Fruit fly (Drosophila melanogaster) whole organism, pupa: ENCODE data around the gene SNCF.
A peak's percentile ranks its signal among the peaks of the same experiment; 100 is the strongest.

Source experiments
- CG10348 ChIP-seq: fragments of 200-800 bp; sonication (Bioruptor generic); IDR thresholded peaks from 2 replicates; pipeline ENCODE4 v1.3.6; 2022; ENCODE audit warnings: missing biosample characterization, missing genetic modification characterization
- CG12605 ChIP-seq: fragments of 200-800 bp; sonication (Bioruptor generic); IDR thresholded peaks from 2 replicates; pipeline ENCODE4 v1.3.6; 2022; ENCODE audit warnings: missing biosample characterization, missing genetic modification characterization
- CG13204 ChIP-seq: fragments of 200-800 bp; sonication (Bioruptor generic); optimal IDR thresholded peaks from 2 replicates; lab custom pipeline; 2018; ENCODE audit warnings: missing biosample characterization, mild to moderate bottlenecking, missing genetic modification characterization, moderate library complexity
- CG14655 ChIP-seq: fragments of 200-800 bp; sonication (Bioruptor generic); optimal IDR thresholded peaks from 3 replicates; lab custom pipeline; 2017; ENCODE audit warnings: mild to moderate bottlenecking, missing biosample characterization, missing genetic modification reagents, missing genetic modification characterization
- CG15710 ChIP-seq: fragments of 200-800 bp; sonication (Bioruptor generic); optimal IDR thresholded peaks from 2 replicates; lab custom pipeline; 2018; ENCODE audit warnings: missing biosample characterization, mild to moderate bottlenecking, missing genetic modification characterization, moderate library complexity
- CG17806 ChIP-seq: fragments of 200-800 bp; sonication (Bioruptor generic); optimal IDR thresholded peaks from 2 replicates; lab custom pipeline; 2018; ENCODE audit warnings: missing biosample characterization, mild to moderate bottlenecking, missing genetic modification characterization, moderate library complexity
- CG32121 ChIP-seq: fragments of 200-800 bp; sonication (Bioruptor generic); IDR thresholded peaks from 2 replicates; pipeline ENCODE4 v1.3.6; 2022; ENCODE audit warnings: missing biosample characterization, missing genetic modification characterization
- CG34367 ChIP-seq: fragments of 200-800 bp; sonication (Bioruptor generic); optimal IDR thresholded peaks from 2 replicates; lab custom pipeline; 2018; ENCODE audit warnings: missing biosample characterization, mild to moderate bottlenecking, missing genetic modification characterization
- CG4496 ChIP-seq: fragments of 200-800 bp; sonication (Bioruptor generic); IDR thresholded peaks from 3 replicates; pipeline ENCODE4 v1.3.6; 2022; ENCODE audit warnings: missing biosample characterization, missing genetic modification characterization
- CG8159 ChIP-seq: fragments of 200-800 bp; sonication (Bioruptor generic); optimal IDR thresholded peaks from 3 replicates; lab custom pipeline; 2018; ENCODE audit warnings: missing biosample characterization, mild to moderate bottlenecking, missing genetic modification characterization, moderate library complexity
- CG8301 ChIP-seq: fragments of 200-800 bp; sonication (Bioruptor generic); optimal IDR thresholded peaks from 2 replicates; lab custom pipeline; 2018; ENCODE audit warnings: missing biosample characterization, mild to moderate bottlenecking, missing genetic modification characterization
- CG9948 ChIP-seq: fragments of 200-800 bp; sonication (Bioruptor generic); optimal IDR thresholded peaks from 2 replicates; lab custom pipeline; 2018; ENCODE audit warnings: missing biosample characterization, mild to moderate bottlenecking, missing genetic modification characterization, moderate library complexity
- D1 ChIP-seq: fragments of 200-800 bp; sonication (Bioruptor generic); optimal IDR thresholded peaks from 2 replicates; lab custom pipeline; 2018; ENCODE audit warnings: missing biosample characterization, mild to moderate bottlenecking, missing genetic modification characterization, moderate library complexity
- EcR ChIP-seq: fragments of 200-800 bp; sonication (Bioruptor generic); optimal IDR thresholded peaks from 3 replicates; lab custom pipeline; 2019; ENCODE audit warnings: missing biosample characterization, missing genetic modification characterization, mild to moderate bottlenecking, moderate library complexity, missing genetic modification reagents
- Ets98B ChIP-seq: fragments of 200-800 bp; sonication (Bioruptor generic); IDR thresholded peaks from 2 replicates; pipeline ENCODE4 v1.3.6; 2022; ENCODE audit warnings: missing biosample characterization, missing genetic modification characterization
- Pif1A ChIP-seq: fragments of 200-800 bp; sonication (Bioruptor generic); optimal IDR thresholded peaks from 3 replicates; lab custom pipeline; 2016; ENCODE audit warnings: missing biosample characterization, missing genetic modification characterization
- Pif1B ChIP-seq: fragments of 200-800 bp; sonication (Bioruptor generic); optimal IDR thresholded peaks from 3 replicates; lab custom pipeline; 2016; ENCODE audit warnings: missing biosample characterization, missing genetic modification characterization
- Snoo ChIP-seq: fragments of 200-800 bp; sonication (Bioruptor generic); optimal IDR thresholded peaks from 3 replicates; lab custom pipeline; 2017; ENCODE audit warnings: missing biosample characterization, mild to moderate bottlenecking, missing genetic modification characterization, inconsistent platforms
- fd96Ca ChIP-seq: fragments of 200-800 bp; sonication (Bioruptor generic); IDR thresholded peaks from 3 replicates; pipeline ENCODE4 v1.3.6; 2022; ENCODE audit warnings: missing biosample characterization, missing genetic modification characterization
- gl ChIP-seq: fragments of 200-800 bp; sonication (Bioruptor generic); optimal IDR thresholded peaks from 2 replicates; lab custom pipeline; 2018; ENCODE audit warnings: missing biosample characterization, mild to moderate bottlenecking, missing genetic modification characterization
- rn ChIP-seq: fragments of 200-800 bp; sonication (Bioruptor generic); IDR thresholded peaks from 2 replicates; pipeline ENCODE4 v1.3.6; 2022; ENCODE audit warnings: missing biosample characterization, missing genetic modification characterization

The SNCF gene

dm6 chr3L:13382061-13382815 lies 3.9 kb downstream of the SNCF start, which contains the start of gene ImpL1:
ImpL1 (plus strand) TSS chr3L:13382765.
- TF ChIP-seq EcR (GFP tag; lab: Kevin White, UChicago) = no peak
- no peak for TF ChIP-seq CG8301
- TF ChIP-seq rn (GFP tag; lab: Robert Waterston, UW) = no peak
- no peak for TF ChIP-seq CG32121 (GFP tag; lab: Robert Waterston, UW)
- no peak for TF ChIP-seq CG12605 (GFP tag; lab: Robert Waterston, UW)
- no peak for TF ChIP-seq Ets98B (GFP tag; lab: Robert Waterston, UW)
- TF ChIP-seq CG9948 (tag; lab: Kevin White, UChicago) = no peak
- TF ChIP-seq CG4496 (GFP tag; lab: Robert Waterston, UW) = no peak
- no peak for TF ChIP-seq CG14655
- no peak for TF ChIP-seq CG34367
- TF ChIP-seq Snoo = no peak
- no peak for TF ChIP-seq CG8159
- TF ChIP-seq D1 (tag; lab: Kevin White, UChicago) = no peak
- TF ChIP-seq Pif1B (GFP tag; lab: Kevin White, UChicago) = no peak
- TF ChIP-seq CG17806 (tag; lab: Kevin White, UChicago) = no peak
- TF ChIP-seq CG10348 (GFP tag; lab: Robert Waterston, UW) = no peak

dm6 chr3L:13384489-13384888 lies 6.1 kb downstream of the SNCF start, which contains the start of gene CG14110:
CG14110 (plus strand) TSS chr3L:13384789.
- no peak for TF ChIP-seq CG4496 (GFP tag; lab: Robert Waterston, UW)
- no peak for TF ChIP-seq CG10348 (GFP tag; lab: Robert Waterston, UW)
- TF ChIP-seq Snoo = no peak
- no peak for TF ChIP-seq CG17806 (tag; lab: Kevin White, UChicago)
- TF ChIP-seq CG8159 = no peak
- no peak for TF ChIP-seq CG34367
- no peak for TF ChIP-seq CG12605 (GFP tag; lab: Robert Waterston, UW)
- TF ChIP-seq CG32121 (GFP tag; lab: Robert Waterston, UW) = no peak
- no peak for TF ChIP-seq CG15710 (tag; lab: Kevin White, UChicago)
- TF ChIP-seq rn (GFP tag; lab: Robert Waterston, UW) = no peak

- no peak for TF ChIP-seq CG4496 (GFP tag; lab: Robert Waterston, UW)
- no peak for TF ChIP-seq D1 (tag; lab: Kevin White, UChicago)
- no peak for TF ChIP-seq CG32121 (GFP tag; lab: Robert Waterston, UW)
- TF ChIP-seq CG14655 = no peak
- TF ChIP-seq Ets98B (GFP tag; lab: Robert Waterston, UW) = no peak
- TF ChIP-seq, all 21 proteins: peak for 0
Observed at dm6 chr3L:13387608-13388007, 9.2 kb downstream of the SNCF start, which contains the start of gene CG10171. CG10171 (minus strand) TSS chr3L:13387907.

- TF ChIP-seq CG14655 = no peak
- TF ChIP-seq D1 (tag; lab: Kevin White, UChicago) = peak; percentile 8
Observed at dm6 chr3L:13389834-13390233, 11.5 kb downstream of the SNCF start, which contains the start of gene Poc1. Poc1 (minus strand) TSS chr3L:13390006.

dm6 chr3L:13393538-13393937 lies 15.2 kb downstream of the SNCF start:
- TF ChIP-seq CG14655 (no peak), CG8159 (peak; percentile 63), CG9948 (tag; lab: Kevin White, UChicago) (peak; percentile 11), CG32121 (GFP tag; lab: Robert Waterston, UW) (no peak)

- TF ChIP-seq CG34367 (no peak), Pif1A (no peak), CG8159 (no peak), Ets98B (GFP tag; lab: Robert Waterston, UW) (no peak), CG9948 (tag; lab: Kevin White, UChicago) (no peak), CG14655 (no peak), D1 (tag; lab: Kevin White, UChicago) (no peak), CG12605 (GFP tag; lab: Robert Waterston, UW) (no peak), Pif1B (GFP tag; lab: Kevin White, UChicago) (no peak), EcR (GFP tag; lab: Kevin White, UChicago) (no peak), CG8301 (no peak), rn (GFP tag; lab: Robert Waterston, UW) (no peak), CG17806 (tag; lab: Kevin White, UChicago) (no peak), CG15710 (tag; lab: Kevin White, UChicago) (no peak), fd96Ca (GFP tag; lab: Robert Waterston, UW) (no peak), CG13204 (GFP tag; lab: Kevin White, UChicago) (no peak), CG4496 (GFP tag; lab: Robert Waterston, UW) (no peak), CG32121 (GFP tag; lab: Robert Waterston, UW) (no peak), gl (tag; lab: Kevin White, UChicago) (no peak)
- TF ChIP-seq, all 21 proteins: peak for 0
Observed at dm6 chr3L:13397656-13398055, 19.3 kb downstream of the SNCF start.
